Fruit fly (Drosophila melanogaster) whole organism, wandering third instar larva: ENCODE results near the gene CG12684.

Experiments used
- CG9705 ChIP-seq: fragments of 200-800 bp; sonication (Bioruptor generic); optimal IDR thresholded peaks from 2 replicates; lab custom pipeline; 2018; ENCODE audit warnings: missing biosample characterization, mild to moderate bottlenecking, missing genetic modification characterization
- Dfd ChIP-seq: fragments of >200 bp; optimal IDR thresholded peaks from 2 replicates; lab custom pipeline; 2017; ENCODE audit warnings: missing biosample characterization, missing genetic modification characterization
- Hnf4 ChIP-seq: fragments of 200-800 bp; sonication (Bioruptor generic); optimal IDR thresholded peaks from 2 replicates; lab custom pipeline; 2016; ENCODE audit warnings: missing biosample characterization, mild to moderate bottlenecking, missing genetic modification characterization
- dl ChIP-seq, 2 experiments: fragments of 175-275, 200-275 bp in 1 of 2; fragments of 200-275 bp in 1 of 2; sonication (Bioruptor generic); optimal IDR thresholded peaks; lab custom pipeline; 2018; ENCODE audit warnings: mild to moderate bottlenecking in 2 of 2, missing biosample characterization in 2 of 2, missing genetic modification characterization in 2 of 2, moderate library complexity in 2 of 2; ENCODE audit not compliant: partially characterized antibody in 2 of 2, insufficient read depth in 1 of 2
- lola ChIP-seq: fragments of >200 bp; optimal IDR thresholded peaks from 2 replicates; lab custom pipeline; 2017; ENCODE audit warnings: missing biosample characterization, missing genetic modification characterization
- psq ChIP-seq: fragments of 200-800 bp; sonication (Bioruptor generic); optimal IDR thresholded peaks from 3 replicates; lab custom pipeline; 2017; ENCODE audit warnings: missing biosample characterization, mild to moderate bottlenecking, missing genetic modification characterization, moderate library complexity
- sage ChIP-seq: fragments of 200-800 bp; sonication (Bioruptor generic); optimal IDR thresholded peaks from 2 replicates; lab custom pipeline; 2016; ENCODE audit warnings: missing biosample characterization, mild to moderate bottlenecking, missing genetic modification characterization
- usp ChIP-seq: fragments of >200 bp; optimal IDR thresholded peaks from 2 replicates; lab custom pipeline; 2017; ENCODE audit warnings: missing biosample characterization, missing genetic modification characterization

DNA sequence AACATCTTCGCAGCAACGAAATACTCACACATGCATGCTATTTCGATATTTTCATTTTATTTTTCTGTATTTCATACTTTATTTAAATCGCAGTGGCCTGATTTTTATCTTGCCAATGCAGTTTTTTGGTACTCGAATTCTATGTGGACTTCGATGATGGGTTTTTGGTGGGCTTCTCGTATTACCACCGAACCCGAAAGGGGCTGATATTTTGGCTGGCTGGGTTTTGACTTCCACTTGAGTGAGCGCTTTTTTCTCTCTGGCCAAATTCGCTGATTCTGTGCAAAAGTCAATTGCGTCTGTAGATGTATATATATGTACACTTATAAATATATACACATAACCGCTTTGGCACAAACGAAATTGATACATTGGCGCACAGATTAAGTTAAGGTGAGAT lies 33.6 kb upstream of the CG12684 start:
- TF ChIP-seq sage (GFP tag; lab: Kevin White, UChicago) (no peak), Dfd (GFP tag; lab: Kevin White, UChicago) (no peak), CG9705 (GFP tag; lab: Kevin White, UChicago) (no peak), usp (no peak), psq (GFP tag; lab: Kevin White, UChicago) (no peak), dl (GFP tag; optimal IDR thresholded peaks at IDR 0.05; lab: Kevin White, UChicago; ENCODE audit: insufficient read depth in 1 of 2, partially characterized antibody in 2 of 2) (no peak), lola (GFP tag; lab: Kevin White, UChicago) (no peak), Hnf4 (no peak)
